Fruit fly (Drosophila melanogaster): ENCODE measurements around the gene CG10348.

Gene CG10348

DNA sequence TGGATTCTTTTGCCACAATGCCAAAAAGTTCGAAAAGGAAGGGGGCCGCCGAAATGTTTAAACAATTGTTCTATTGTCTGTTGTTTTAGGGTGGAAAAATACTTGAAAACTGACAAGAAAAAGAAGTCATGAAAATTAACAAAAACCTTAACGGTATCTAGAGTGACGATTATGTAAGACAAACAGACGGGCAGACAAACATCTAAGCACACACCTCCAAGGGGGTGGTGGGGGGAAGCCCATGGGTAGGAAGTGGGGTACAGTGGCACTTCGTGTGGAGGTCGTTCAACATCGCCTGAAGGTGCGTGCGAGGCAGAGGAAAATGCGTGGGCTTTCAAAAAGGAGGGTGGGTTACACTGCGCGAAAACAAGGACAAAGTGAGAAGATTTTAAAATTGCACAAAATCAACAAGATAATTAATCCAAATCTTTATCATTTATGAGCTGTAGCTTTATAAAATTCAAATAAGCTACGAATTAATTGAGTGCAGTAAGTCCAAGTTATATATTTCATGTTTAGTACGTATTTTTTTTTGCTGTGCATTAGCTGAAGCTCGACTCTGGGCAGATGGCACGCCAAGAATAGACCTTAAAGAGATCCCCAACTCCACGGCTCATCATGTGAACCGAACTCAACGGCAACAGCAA is 14.8 kb downstream of the CG10348 start:
- no peak for TF ChIP-seq CG32264 (GFP tag; optimal IDR thresholded peaks at IDR 0.05)
- no peak for TF ChIP-seq Abd-B (GFP tag; optimal IDR thresholded peaks at IDR 0.05)
- no peak for TF ChIP-seq psq (GFP tag; optimal IDR thresholded peaks at IDR 0.05)

DNA sequence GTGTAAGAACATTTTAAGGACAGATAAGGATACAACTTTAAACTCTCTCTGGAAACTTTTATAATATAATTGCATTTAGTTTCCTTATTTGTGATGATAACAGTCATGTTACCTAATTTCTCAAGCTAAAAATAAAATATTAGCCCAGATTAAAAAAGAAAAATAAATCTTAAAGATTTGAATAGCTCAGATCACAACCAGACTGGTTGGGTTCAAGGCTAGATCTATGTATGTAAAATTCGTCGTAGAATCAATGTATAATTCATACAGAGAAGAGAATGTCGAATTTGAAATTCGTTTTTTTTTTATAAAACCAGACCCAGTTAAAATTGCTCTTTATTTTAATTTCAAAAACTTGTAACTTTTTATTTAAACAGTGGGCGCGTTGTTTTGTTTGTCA is 18.2 kb downstream of the CG10348 start:
- TF ChIP-seq fru (GFP tag; optimal IDR thresholded peaks at IDR 0.05) (no peak), Vsx2 (GFP tag; optimal IDR thresholded peaks at IDR 0.05; ENCODE audit: partially characterized antibody) (no peak), ey (GFP tag; optimal IDR thresholded peaks at IDR 0.05) (no peak), woc (GFP tag; optimal IDR thresholded peaks at IDR 0.05) (no peak), lola (GFP tag; optimal IDR thresholded peaks at IDR 0.05) (no peak), dmrt93B (GFP tag; optimal IDR thresholded peaks at IDR 0.05) (no peak), HLH106 (tag; optimal IDR thresholded peaks at IDR 0.05) (no peak), Rel (GFP tag; optimal IDR thresholded peaks at IDR 0.05) (no peak), Rel (tag; optimal IDR thresholded peaks at IDR 0.05) (no peak), dl (GFP tag; optimal IDR thresholded peaks at IDR 0.05; ENCODE audit: insufficient read depth in 1 of 2, partially characterized antibody in 2 of 2) (no peak), foxo (GFP tag; optimal IDR thresholded peaks at IDR 0.05) (no peak), CG9705 (GFP tag; optimal IDR thresholded peaks at IDR 0.05) (no peak), OdsH (GFP tag; optimal IDR thresholded peaks at IDR 0.05) (no peak), rgr (GFP tag; optimal IDR thresholded peaks at IDR 0.05) (no peak), N (GFP tag; optimal IDR thresholded peaks at IDR 0.05) (no peak), brk (GFP tag; optimal IDR thresholded peaks at IDR 0.05) (no peak), Hnf4 (GFP tag; optimal IDR thresholded peaks at IDR 0.05) (no peak), jim (GFP tag; optimal IDR thresholded peaks at IDR 0.05) (no peak)

DNA sequence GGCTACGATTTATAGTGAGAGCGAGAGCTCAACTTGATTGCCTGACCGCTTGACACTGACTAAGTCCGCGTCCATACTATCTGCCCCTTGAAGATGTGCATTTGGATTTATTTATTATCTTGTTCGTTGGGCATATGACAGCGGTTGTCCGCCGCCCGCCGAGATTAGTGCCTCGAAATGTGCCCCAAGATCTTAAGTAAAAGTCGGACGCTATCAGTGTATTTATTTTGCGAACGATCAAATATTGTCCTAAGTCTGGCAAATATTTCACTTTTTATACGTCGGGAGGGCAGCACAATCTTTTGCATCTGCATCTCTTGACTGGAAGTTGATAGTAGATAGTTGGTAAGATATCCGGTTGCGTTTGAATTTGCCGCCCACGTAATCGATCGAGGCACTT is 18.6 kb downstream of the CG10348 start, which contains the start of gene Irk3:
Gene Irk3 (minus strand): TSS at position 63 of the 400 bp plus-strand sequence.
- TF ChIP-seq Hr78 (GFP tag; optimal IDR thresholded peaks at IDR 0.05) (no peak), GATAd (GFP tag; optimal IDR thresholded peaks at IDR 0.05) (no peak), br (GFP tag; optimal IDR thresholded peaks at IDR 0.05) (no peak), woc (GFP tag; optimal IDR thresholded peaks at IDR 0.05) (no peak), dl (GFP tag; optimal IDR thresholded peaks at IDR 0.05; ENCODE audit: insufficient read depth in 1 of 2, partially characterized antibody in 2 of 2) (no peak), N (GFP tag; optimal IDR thresholded peaks at IDR 0.05) (no peak), jim (GFP tag; optimal IDR thresholded peaks at IDR 0.05) (no peak), Mio (GFP tag; optimal IDR thresholded peaks at IDR 0.05) (no peak), fru (GFP tag; optimal IDR thresholded peaks at IDR 0.05) (no peak), Hr83 (GFP tag; optimal IDR thresholded peaks at IDR 0.05; ENCODE audit: poor library complexity, severe bottlenecking) (no peak), Abd-B (GFP tag; optimal IDR thresholded peaks at IDR 0.05) (no peak), Jra (GFP tag; optimal IDR thresholded peaks at IDR 0.05) (no peak), CG32264 (GFP tag; optimal IDR thresholded peaks at IDR 0.05) (no peak), Vsx2 (GFP tag; optimal IDR thresholded peaks at IDR 0.05; ENCODE audit: partially characterized antibody) (no peak)

DNA sequence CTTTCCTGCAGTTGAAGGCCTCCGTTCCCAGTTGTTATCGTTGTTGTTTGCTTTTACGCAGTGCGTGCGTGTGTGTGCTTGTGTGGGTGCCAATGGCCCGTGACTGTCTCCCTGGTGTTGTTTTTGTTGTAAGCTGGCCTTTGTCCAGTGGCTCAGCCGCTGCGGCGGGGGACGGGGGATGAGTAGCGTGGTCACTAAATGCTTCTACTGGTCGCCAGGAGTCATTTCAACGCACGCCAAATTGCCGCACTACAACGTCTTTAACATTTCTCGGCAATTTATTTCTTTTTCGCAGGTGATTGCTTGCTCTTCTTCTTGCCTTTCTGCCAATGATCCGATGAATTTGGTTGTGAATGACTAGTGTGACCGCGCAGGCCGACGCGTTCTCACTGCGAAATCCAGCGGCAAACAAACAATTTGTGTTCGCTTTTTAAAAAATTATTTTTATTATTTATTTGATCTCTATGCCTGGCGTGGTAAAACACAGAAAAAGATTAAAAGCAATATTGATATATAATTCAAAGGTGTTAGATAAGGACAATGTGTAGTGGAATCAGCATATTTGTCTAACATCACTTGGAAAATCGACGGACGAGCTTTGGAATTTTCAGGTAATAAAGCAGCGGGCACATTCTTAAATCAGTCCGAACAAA is 24.0 kb downstream of the CG10348 start, which contains the start of the genes Faf2 and Grip71:
Gene Faf2 (minus strand): TSS at position 450 of the 653 bp plus-strand sequence.
Gene Grip71 (plus strand): TSS at position 608 of the 653 bp plus-strand sequence.
- no peak for TF ChIP-seq Mio (GFP tag; optimal IDR thresholded peaks at IDR 0.05)
- no peak for TF ChIP-seq tai (GFP tag; optimal IDR thresholded peaks at IDR 0.05)
- TF ChIP-seq woc (GFP tag; optimal IDR thresholded peaks at IDR 0.05): peak; percentile 61
- TF ChIP-seq ey (GFP tag; optimal IDR thresholded peaks at IDR 0.05): peak; percentile 74
- TF ChIP-seq rgr (GFP tag; optimal IDR thresholded peaks at IDR 0.05): peak; percentile 82
- TF ChIP-seq br (GFP tag; optimal IDR thresholded peaks at IDR 0.05): peak; percentile 60
- TF ChIP-seq Dif (GFP tag; optimal IDR thresholded peaks at IDR 0.05; ENCODE audit: partially characterized antibody): no peak
- TF ChIP-seq OdsH (GFP tag; optimal IDR thresholded peaks at IDR 0.05): peak; percentile 42
- peak; percentile 62 for TF ChIP-seq psq (GFP tag; optimal IDR thresholded peaks at IDR 0.05)
- TF ChIP-seq HLH106 (tag; optimal IDR thresholded peaks at IDR 0.05): peak; percentile 88
- no peak for TF ChIP-seq Abd-B (GFP tag; optimal IDR thresholded peaks at IDR 0.05)
- no peak for TF ChIP-seq dl (GFP tag; optimal IDR thresholded peaks at IDR 0.05; ENCODE audit: insufficient read depth in 1 of 2, partially characterized antibody in 2 of 2)
- peak; percentile 66 for TF ChIP-seq Sp1 (GFP tag; optimal IDR thresholded peaks at IDR 0.05)
- TF ChIP-seq dmrt93B (GFP tag; optimal IDR thresholded peaks at IDR 0.05): peak; percentile 83
- TF ChIP-seq Hnf4 (GFP tag; optimal IDR thresholded peaks at IDR 0.05): peak; percentile 77
- no peak for TF ChIP-seq usp (GFP tag; optimal IDR thresholded peaks at IDR 0.05)
- TF ChIP-seq Dfd (GFP tag; optimal IDR thresholded peaks at IDR 0.05): no peak
- peak; percentile 36 for TF ChIP-seq GATAd (GFP tag; optimal IDR thresholded peaks at IDR 0.05)
- no peak for TF ChIP-seq pan (optimal IDR thresholded peaks at IDR 0.05)
- peak; percentile 73 for TF ChIP-seq N (GFP tag; optimal IDR thresholded peaks at IDR 0.05)
- TF ChIP-seq foxo (GFP tag; optimal IDR thresholded peaks at IDR 0.05): peak in 1 of 2 experiments; percentile 81
- TF ChIP-seq sage (GFP tag; optimal IDR thresholded peaks at IDR 0.05): peak; percentile 72
- TF ChIP-seq CG32264 (GFP tag; optimal IDR thresholded peaks at IDR 0.05): peak; percentile 51
- peak; percentile 57 for TF ChIP-seq sv (GFP tag; optimal IDR thresholded peaks at IDR 0.05)
- TF ChIP-seq lola (GFP tag; optimal IDR thresholded peaks at IDR 0.05): no peak
- TF ChIP-seq Vsx2 (GFP tag; optimal IDR thresholded peaks at IDR 0.05; ENCODE audit: partially characterized antibody): no peak
- no peak for TF ChIP-seq Hr78 (GFP tag; optimal IDR thresholded peaks at IDR 0.05)
- TF ChIP-seq fru (GFP tag; optimal IDR thresholded peaks at IDR 0.05): peak; percentile 72
- TF ChIP-seq Hr83 (GFP tag; optimal IDR thresholded peaks at IDR 0.05; ENCODE audit: poor library complexity, severe bottlenecking): no peak
- peak; percentile 57 for TF ChIP-seq CG9705 (GFP tag; optimal IDR thresholded peaks at IDR 0.05)
- peak; percentile 60 for TF ChIP-seq dsf (GFP tag; optimal IDR thresholded peaks at IDR 0.05; ENCODE audit: borderline replicate concordance)
- TF ChIP-seq jim (GFP tag; optimal IDR thresholded peaks at IDR 0.05): no peak
- TF ChIP-seq Jra (GFP tag; optimal IDR thresholded peaks at IDR 0.05): peak; percentile 39
- TF ChIP-seq h (GFP tag; optimal IDR thresholded peaks at IDR 0.05): peak; percentile 79
- TF ChIP-seq brk (GFP tag; optimal IDR thresholded peaks at IDR 0.05): no peak
